Fruit fly (Drosophila melanogaster): Measurements from ENCODE around the gene CG7886.

CG7886 gene

dm6 chr3R:14590753-14591535 is 51.4 kb downstream of the CG7886 start (continued):
- peak; percentile 48 for TF ChIP-seq svp (GFP tag)
- peak; percentile 74 for TF ChIP-seq CG10631 (GFP tag; optimal IDR thresholded peaks at IDR 0.05)
- peak; percentile 46 for TF ChIP-seq CG9139 (GFP tag; optimal IDR thresholded peaks at IDR 0.05)
- TF ChIP-seq topi (GFP tag; optimal IDR thresholded peaks at IDR 0.05) = peak; percentile 0
- no peak for TF ChIP-seq dac (GFP tag; optimal IDR thresholded peaks at IDR 0.05)
- TF ChIP-seq eg (GFP tag; IDR thresholded peaks at IDR 0.05) = peak; percentile 55
- peak; percentile 25 for TF ChIP-seq pdm3 (GFP tag; optimal IDR thresholded peaks at IDR 0.05)
- 0 out of 3 replicates have a peak, but pooled peaks have one; percentile 25 for TF ChIP-seq CG6163 (GFP tag; IDR thresholded peaks at IDR 0.05)
- TF ChIP-seq fd59A (GFP tag; optimal IDR thresholded peaks at IDR 0.05) = peak; percentile 48
- TF ChIP-seq vri (GFP tag; optimal IDR thresholded peaks at IDR 0.05) = no peak
- TF ChIP-seq dsx (GFP tag; optimal IDR thresholded peaks at IDR 0.05; ENCODE audit: poor library complexity, severe bottlenecking) = peak; percentile 45
- TF ChIP-seq Hr39 (GFP tag; optimal IDR thresholded peaks at IDR 0.05) = no peak
- TF ChIP-seq Ets21C (GFP tag; optimal IDR thresholded peaks at IDR 0.05) = no peak

- no peak for TF ChIP-seq CG6792 (GFP tag; optimal IDR thresholded peaks at IDR 0.05)
- no peak for TF ChIP-seq fd59A (GFP tag; optimal IDR thresholded peaks at IDR 0.05)
- no peak for TF ChIP-seq fd85E (GFP tag; optimal IDR thresholded peaks at IDR 0.05)
- no peak for TF ChIP-seq Smox (GFP tag; optimal IDR thresholded peaks at IDR 0.05)
- TF ChIP-seq CG6163 (GFP tag; IDR thresholded peaks at IDR 0.05) = 0 out of 3 replicates have a peak, but pooled peaks have one; percentile 37
- TF ChIP-seq ss (GFP tag; optimal IDR thresholded peaks at IDR 0.05) = peak in 1 of 2 experiments; percentile 20
- no peak for TF ChIP-seq Hr4 (GFP tag; optimal IDR thresholded peaks at IDR 0.05)
- TF ChIP-seq CG11762 (GFP tag; optimal IDR thresholded peaks at IDR 0.05; ENCODE audit: insufficient read depth) = no peak
- 0 out of 2 replicates have a peak, but pooled peaks have one; percentile 33 for TF ChIP-seq CG15336 (GFP tag; IDR thresholded peaks at IDR 0.05)
- TF ChIP-seq Blimp-1 (GFP tag; optimal IDR thresholded peaks at IDR 0.05) = no peak
- no peak for TF ChIP-seq CG10631 (GFP tag; optimal IDR thresholded peaks at IDR 0.05)
- TF ChIP-seq pdm3 (GFP tag; optimal IDR thresholded peaks at IDR 0.05) = no peak
- peak; percentile 1 for TF ChIP-seq achi (GFP tag; optimal IDR thresholded peaks at IDR 0.05)
- TF ChIP-seq CG6276 (GFP tag; optimal IDR thresholded peaks at IDR 0.05) = no peak
- TF ChIP-seq CG1621 (tag; optimal IDR thresholded peaks at IDR 0.05) = no peak
- peak; percentile 5 for TF ChIP-seq CG6808 (GFP tag; optimal IDR thresholded peaks at IDR 0.05)
- TF ChIP-seq Sox102F (GFP tag; optimal IDR thresholded peaks at IDR 0.05) = no peak
- TF ChIP-seq CG7368 (GFP tag; optimal IDR thresholded peaks at IDR 0.05) = no peak
- peak; percentile 25 for TF ChIP-seq svp (GFP tag)
- peak; percentile 19 for TF ChIP-seq spab (GFP tag; optimal IDR thresholded peaks at IDR 0.05)
- TF ChIP-seq CG3919 (GFP tag; optimal IDR thresholded peaks at IDR 0.05) = peak; percentile 2
- TF ChIP-seq CG3032 (tag; optimal IDR thresholded peaks at IDR 0.05) = no peak
- peak; percentile 9 for TF ChIP-seq acj6 (GFP tag; optimal IDR thresholded peaks at IDR 0.05)
- peak; percentile 74 for TF ChIP-seq Eip78C (GFP tag)
- peak; percentile 44 for TF ChIP-seq dsx (GFP tag; optimal IDR thresholded peaks at IDR 0.05; ENCODE audit: poor library complexity, severe bottlenecking)
- TF ChIP-seq CG16779 (tag; optimal IDR thresholded peaks at IDR 0.05) = no peak
- TF ChIP-seq CG32006 (GFP tag; optimal IDR thresholded peaks at IDR 0.05) = peak; percentile 32
- no peak for TF ChIP-seq CG34406 (GFP tag; optimal IDR thresholded peaks at IDR 0.05)
- TF ChIP-seq CG9139 (GFP tag; optimal IDR thresholded peaks at IDR 0.05) = no peak
- no peak for TF ChIP-seq Eip93F (GFP tag; optimal IDR thresholded peaks at IDR 0.05)
- peak; percentile 29 for TF ChIP-seq CG10669 (GFP tag; optimal IDR thresholded peaks at IDR 0.05)
- TF ChIP-seq Gug (GFP tag; IDR thresholded peaks at IDR 0.05) = peak; percentile 25; the same call in 1 of the 2 replicates
Measured at dm6 chr3R:14589483-14589882, 52.9 kb downstream of the CG7886 start.

Data from whole organism, prepupa.